Fruit fly (Drosophila melanogaster) Kc167 (cell line): ENCODE measurements around the gene CG34426.

ENCODE experiments used
- Myc ChIP-seq: fragments of >200 bp; optimal IDR thresholded peaks from 2 replicates; lab custom pipeline; 2017; ENCODE audit warnings: missing external identifiers
- h ChIP-seq: fragments of >200 bp; optimal IDR thresholded peaks from 3 replicates; lab custom pipeline; 2018; ENCODE audit warnings: missing external identifiers
- insv ChIP-seq: fragments of >200 bp; optimal IDR thresholded peaks from 3 replicates; lab custom pipeline; 2018; ENCODE audit warnings: missing external identifiers
- psq ChIP-seq: fragments of >200 bp; optimal IDR thresholded peaks from 2 replicates; lab custom pipeline; 2017; ENCODE audit warnings: missing external identifiers
- ttk ChIP-seq: sonication (Bioruptor generic); optimal IDR thresholded peaks from 2 replicates; lab custom pipeline; 2017; ENCODE audit warnings: missing external identifiers

DNA sequence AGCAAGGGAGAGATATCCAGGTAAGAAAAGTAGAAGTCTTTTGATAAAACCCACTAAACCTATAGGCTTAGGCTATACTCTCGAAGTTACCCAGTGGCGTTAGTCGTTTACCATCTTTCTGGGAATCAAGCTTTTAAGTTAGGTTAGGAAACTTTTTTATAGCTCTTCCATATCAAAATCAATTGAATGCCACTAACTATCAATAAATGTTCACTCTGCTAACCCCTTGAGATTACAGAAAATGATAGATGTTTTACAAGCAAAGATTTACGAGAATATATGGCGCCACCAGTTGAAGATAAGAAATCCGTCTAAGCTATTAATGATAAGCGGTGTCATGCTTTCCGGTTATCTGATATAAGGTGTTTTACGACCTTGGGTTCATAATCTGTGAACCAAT lies 14.6 kb upstream of the CG34426 start:
- TF ChIP-seq ttk (lab: Kevin White, UChicago) (no peak), insv (lab: Kevin White, UChicago) (no peak), h (lab: Kevin White, UChicago) (no peak), psq (no peak), Myc (lab: Kevin White, UChicago) (no peak)
